Worm (Caenorhabditis elegans) whole organism, L2 larva: Measurements from ENCODE around the gene arrd-15.
A peak's percentile ranks its signal among the peaks of the same experiment; 100 is the strongest.

Experiments
- C34F6.9 ChIP-seq: fragments of 150-350 bp; optimal IDR thresholded peaks from 2 replicates; lab custom pipeline; 2014; ENCODE audit warnings: missing biosample characterization, missing genetic modification characterization
- R02D3.7 ChIP-seq: fragments of 150-350 bp; optimal IDR thresholded peaks from 2 replicates; lab custom pipeline; 2014; ENCODE audit warnings: missing biosample characterization, missing genetic modification characterization
- ZK546.5 ChIP-seq: sonication (generic microtip); optimal IDR thresholded peaks from 2 replicates; lab custom pipeline; 2017; ENCODE audit warnings: missing biosample characterization, missing genetic modification characterization
- aly-2 ChIP-seq: fragments of 150-350 bp; optimal IDR thresholded peaks from 2 replicates; lab custom pipeline; 2014; ENCODE audit warnings: missing biosample characterization, missing genetic modification characterization
- ama-1 ChIP-seq: fragments of 150-350 bp; optimal IDR thresholded peaks from 2 replicates; lab custom pipeline; 2018; ENCODE audit warnings: inconsistent platforms
- ceh-16 ChIP-seq: fragments of 150-350 bp; optimal IDR thresholded peaks from 2 replicates; lab custom pipeline; 2014; ENCODE audit warnings: missing biosample characterization, missing genetic modification characterization
- ceh-82 ChIP-seq: fragments of 150-350 bp; optimal IDR thresholded peaks from 2 replicates; lab custom pipeline; 2014; ENCODE audit warnings: missing biosample characterization, missing genetic modification characterization
- crh-2 ChIP-seq: sonication (generic microtip); optimal IDR thresholded peaks from 2 replicates; lab custom pipeline; 2017; ENCODE audit warnings: missing biosample characterization, missing genetic modification characterization
- dmd-4 ChIP-seq: sonication (generic microtip); optimal IDR thresholded peaks from 2 replicates; lab custom pipeline; 2017; ENCODE audit warnings: missing biosample characterization, missing genetic modification characterization
- egl-27 ChIP-seq: sonication (generic microtip); optimal IDR thresholded peaks from 3 replicates; lab custom pipeline; 2017; ENCODE audit warnings: missing biosample characterization, missing genetic modification reagents, missing genetic modification characterization
- elt-1 ChIP-seq: fragments of 150-350 bp; optimal IDR thresholded peaks from 2 replicates; lab custom pipeline; 2014; ENCODE audit warnings: missing biosample characterization, missing genetic modification characterization
- elt-3 ChIP-seq: sonication (generic microtip); optimal IDR thresholded peaks from 2 replicates; lab custom pipeline; 2017; ENCODE audit warnings: missing biosample characterization, missing genetic modification characterization
- fos-1 ChIP-seq: fragments of 150-350 bp; optimal IDR thresholded peaks from 2 replicates; lab custom pipeline; 2014; ENCODE audit warnings: missing biosample characterization, missing genetic modification characterization
- lin-11 ChIP-seq: fragments of 150-350 bp; sonication (generic microtip); optimal IDR thresholded peaks from 2 replicates; lab custom pipeline; 2014; ENCODE audit warnings: missing biosample characterization, missing genetic modification characterization, inconsistent platforms, mixed read lengths
- lin-13 ChIP-seq: fragments of 150-350 bp; optimal IDR thresholded peaks from 2 replicates; lab custom pipeline; 2014; ENCODE audit warnings: missing biosample characterization, missing genetic modification reagents, missing genetic modification characterization
- lin-39 ChIP-seq: fragments of 150-350 bp; optimal IDR thresholded peaks from 2 replicates; lab custom pipeline; 2014; ENCODE audit warnings: missing biosample characterization, missing genetic modification reagents, missing genetic modification characterization
- lsy-2 ChIP-seq, 2 experiments: fragments of 150-350 bp in 1 of 2; sonication (generic microtip) in 1 of 2; optimal IDR thresholded peaks; 2 replicates each; lab custom pipeline; 2014 to 2017; ENCODE audit warnings: missing biosample characterization in 2 of 2, missing genetic modification characterization in 2 of 2
- mab-5 ChIP-seq: fragments of 150-350 bp; optimal IDR thresholded peaks from 2 replicates; lab custom pipeline; 2014; ENCODE audit warnings: missing biosample characterization, missing genetic modification characterization
- mdl-1 ChIP-seq, 2 experiments: fragments of 150-350 bp in 1 of 2; sonication (generic microtip) in 1 of 2; optimal IDR thresholded peaks; 2 replicates each; lab custom pipeline; 2017; ENCODE audit warnings: missing biosample characterization in 2 of 2, missing genetic modification characterization in 2 of 2
- nhr-129 ChIP-seq: fragments of 150-350 bp; optimal IDR thresholded peaks from 2 replicates; lab custom pipeline; 2014; ENCODE audit warnings: missing biosample characterization, missing genetic modification characterization
- nhr-21 ChIP-seq: fragments of 150-350 bp; optimal IDR thresholded peaks from 2 replicates; lab custom pipeline; 2014; ENCODE audit warnings: missing biosample characterization, missing genetic modification characterization
- nhr-23 ChIP-seq: fragments of 150-350 bp; optimal IDR thresholded peaks from 2 replicates; lab custom pipeline; 2014; ENCODE audit warnings: missing biosample characterization, missing genetic modification reagents, missing genetic modification characterization
- nhr-237 ChIP-seq: fragments of 150-350 bp; optimal IDR thresholded peaks from 2 replicates; lab custom pipeline; 2014; ENCODE audit warnings: missing biosample characterization, missing genetic modification characterization
- nhr-25 ChIP-seq: fragments of 150-350 bp; sonication (generic microtip); optimal IDR thresholded peaks from 3 replicates; lab custom pipeline; 2014; ENCODE audit warnings: missing biosample characterization, missing genetic modification characterization
- nhr-6 ChIP-seq: fragments of 150-350 bp; optimal IDR thresholded peaks from 2 replicates; lab custom pipeline; 2014; ENCODE audit warnings: missing biosample characterization, missing genetic modification characterization
- nhr-77 ChIP-seq: fragments of 150-350 bp; optimal IDR thresholded peaks from 2 replicates; lab custom pipeline; 2014; ENCODE audit warnings: missing biosample characterization, missing genetic modification characterization
- peb-1 ChIP-seq: fragments of 150-350 bp; optimal IDR thresholded peaks from 2 replicates; lab custom pipeline; 2014; ENCODE audit warnings: missing biosample characterization, missing genetic modification characterization
- sma-9 ChIP-seq, 2 experiments: fragments of 150-350 bp in 1 of 2; sonication (generic microtip) in 1 of 2; optimal IDR thresholded peaks; 2 replicates each; lab custom pipeline; 2014 to 2016; ENCODE audit warnings: missing genetic modification characterization in 2 of 2, mild to moderate bottlenecking in 1 of 2, missing biosample characterization in 1 of 2, missing compliant biosample characterization in 1 of 2, missing genetic modification reagents in 1 of 2, moderate library complexity in 1 of 2
- snpc-4 ChIP-seq: fragments of 150-350 bp; optimal IDR thresholded peaks from 2 replicates; lab custom pipeline; 2014; ENCODE audit warnings: missing biosample characterization, missing genetic modification characterization
- unc-39 ChIP-seq: fragments of 150-350 bp; optimal IDR thresholded peaks from 2 replicates; lab custom pipeline; 2014; ENCODE audit warnings: missing biosample characterization, missing genetic modification characterization
- unc-55 ChIP-seq: fragments of 150-350 bp; sonication (generic microtip); optimal IDR thresholded peaks from 3 replicates; lab custom pipeline; 2014; ENCODE audit warnings: missing biosample characterization, missing genetic modification reagents, missing genetic modification characterization
- zag-1 ChIP-seq: fragments of 150-350 bp; optimal IDR thresholded peaks from 2 replicates; lab custom pipeline; 2014; ENCODE audit warnings: missing biosample characterization, missing genetic modification characterization
- ztf-1 ChIP-seq: fragments of 200-800 bp; sonication (Bioruptor generic); conservative IDR thresholded peaks from 2 replicates; pipeline ENCODE4 v1.3.6; 2022; ENCODE audit warnings: missing genetic modification characterization, missing compliant biosample characterization
- ztf-11 ChIP-seq: sonication (generic microtip); optimal IDR thresholded peaks from 2 replicates; lab custom pipeline; 2017; ENCODE audit warnings: missing biosample characterization, missing genetic modification characterization
- ztf-4 ChIP-seq: fragments of 150-350 bp; optimal IDR thresholded peaks from 2 replicates; lab custom pipeline; 2014; ENCODE audit warnings: missing biosample characterization, missing genetic modification characterization

arrd-15 gene

DNA sequence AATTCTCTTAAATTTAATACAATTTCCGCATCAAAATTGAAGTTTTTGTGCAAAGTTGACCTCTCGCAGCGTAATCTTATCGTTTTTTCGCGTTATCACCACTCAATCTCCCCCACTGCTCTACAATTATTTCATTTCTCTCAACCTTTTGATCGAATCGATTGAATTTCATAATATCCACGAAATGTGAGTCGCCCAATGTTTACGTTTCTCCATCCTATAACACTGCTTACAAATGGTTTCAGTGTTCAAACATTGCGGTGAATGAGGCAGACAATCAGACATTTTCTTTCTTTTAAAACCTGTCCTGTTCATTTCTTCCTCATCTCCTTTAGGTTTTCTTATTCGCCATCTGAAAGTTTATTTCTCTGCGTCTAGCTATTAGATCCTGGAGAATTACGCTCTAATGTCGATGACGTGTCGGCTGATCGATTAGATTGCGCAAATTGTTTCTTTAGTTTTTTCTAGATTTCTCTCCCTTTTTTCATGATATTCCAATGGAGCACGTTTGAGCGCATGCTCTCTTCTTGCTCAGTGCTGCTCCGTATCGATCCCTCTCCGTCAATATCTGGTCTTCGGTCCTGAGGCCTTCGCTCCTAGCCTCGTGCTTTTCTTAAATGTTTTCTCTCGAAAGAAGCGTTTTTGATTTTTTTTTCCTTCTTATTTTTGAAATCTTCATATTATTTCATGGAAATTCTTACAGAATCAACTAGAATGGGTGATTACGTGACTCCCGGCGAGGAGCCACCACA, 24.7 kb upstream of the arrd-15 start, which contains the start of gene unc-32:
Gene unc-32, plus strand, starts transcription at position 702 of the 752 bp plus-strand sequence.
- TF ChIP-seq crh-2 (peak; percentile 94), unc-39 (tag; lab: Kevin White, UChicago) (no peak), nhr-21 (tag; lab: Kevin White, UChicago) (no peak), C34F6.9 (tag; lab: Kevin White, UChicago) (peak; percentile 89), lin-11 (tag; lab: Kevin White, UChicago) (peak; percentile 66), lin-13 (GFP tag; lab: Kevin White, UChicago) (peak; percentile 52), nhr-129 (tag; lab: Kevin White, UChicago) (peak; percentile 62), unc-55 (GFP tag; lab: Kevin White, UChicago) (peak; percentile 70), zag-1 (tag; lab: Kevin White, UChicago) (peak; percentile 83), lin-39 (tag; lab: Kevin White, UChicago) (no peak), ztf-1 (no peak), nhr-6 (tag; lab: Kevin White, UChicago) (no peak), ZK546.5 (tag; lab: Kevin White, UChicago) (no peak), sma-9 (GFP tag; optimal IDR thresholded peaks at IDR 0.05; lab: Kevin White, UChicago) (peak; percentile 16), sma-9 (tag; optimal IDR thresholded peaks at IDR 0.05; lab: Kevin White, UChicago) (no peak), peb-1 (tag; lab: Kevin White, UChicago) (no peak), ceh-82 (tag; lab: Kevin White, UChicago) (no peak), nhr-23 (no peak), lsy-2 (tag; optimal IDR thresholded peaks at IDR 0.05; lab: Kevin White, UChicago) (peak; percentile 34 to 83), mdl-1 (tag; optimal IDR thresholded peaks at IDR 0.05; lab: Kevin White, UChicago) (peak in 1 of 2 experiments; percentile 69), mab-5 (tag; lab: Kevin White, UChicago) (no peak), dmd-4 (tag; lab: Kevin White, UChicago) (no peak), nhr-77 (no peak), egl-27 (tag; lab: Kevin White, UChicago) (peak; percentile 29), elt-1 (tag; lab: Kevin White, UChicago) (no peak), fos-1 (tag; lab: Kevin White, UChicago) (peak; percentile 6)

DNA sequence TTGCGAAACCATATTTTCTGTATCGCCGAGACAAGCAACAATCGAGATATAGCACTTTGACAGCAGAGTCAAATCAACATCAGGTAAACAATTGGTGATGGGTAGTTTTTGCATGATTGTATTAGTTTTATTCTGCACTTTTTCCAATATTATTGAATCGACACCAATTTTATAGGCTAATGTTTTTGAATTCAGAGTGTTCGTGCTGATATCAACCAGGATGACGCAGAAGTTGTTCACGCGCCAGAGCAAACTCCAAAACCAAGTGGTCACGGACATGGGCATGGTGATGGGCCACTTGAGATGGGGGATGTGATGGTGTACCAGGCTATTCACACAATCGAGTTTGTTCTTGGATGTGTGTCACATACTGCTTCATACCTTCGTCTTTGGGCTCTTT, 19.7 kb upstream of the arrd-15 start:
- TF ChIP-seq aly-2 (tag; lab: Kevin White, UChicago) (no peak), egl-27 (tag; lab: Kevin White, UChicago) (no peak), nhr-77 (no peak), lin-39 (tag; lab: Kevin White, UChicago) (no peak), ZK546.5 (tag; lab: Kevin White, UChicago) (no peak), nhr-23 (no peak), ztf-11 (no peak), snpc-4 (tag; lab: Kevin White, UChicago) (no peak), nhr-21 (tag; lab: Kevin White, UChicago) (no peak), crh-2 (no peak), peb-1 (tag; lab: Kevin White, UChicago) (no peak), nhr-6 (tag; lab: Kevin White, UChicago) (no peak), zag-1 (tag; lab: Kevin White, UChicago) (no peak), ztf-4 (no peak), R02D3.7 (tag; lab: Kevin White, UChicago) (no peak), elt-3 (no peak), mdl-1 (tag; optimal IDR thresholded peaks at IDR 0.05; lab: Kevin White, UChicago) (no peak)

DNA sequence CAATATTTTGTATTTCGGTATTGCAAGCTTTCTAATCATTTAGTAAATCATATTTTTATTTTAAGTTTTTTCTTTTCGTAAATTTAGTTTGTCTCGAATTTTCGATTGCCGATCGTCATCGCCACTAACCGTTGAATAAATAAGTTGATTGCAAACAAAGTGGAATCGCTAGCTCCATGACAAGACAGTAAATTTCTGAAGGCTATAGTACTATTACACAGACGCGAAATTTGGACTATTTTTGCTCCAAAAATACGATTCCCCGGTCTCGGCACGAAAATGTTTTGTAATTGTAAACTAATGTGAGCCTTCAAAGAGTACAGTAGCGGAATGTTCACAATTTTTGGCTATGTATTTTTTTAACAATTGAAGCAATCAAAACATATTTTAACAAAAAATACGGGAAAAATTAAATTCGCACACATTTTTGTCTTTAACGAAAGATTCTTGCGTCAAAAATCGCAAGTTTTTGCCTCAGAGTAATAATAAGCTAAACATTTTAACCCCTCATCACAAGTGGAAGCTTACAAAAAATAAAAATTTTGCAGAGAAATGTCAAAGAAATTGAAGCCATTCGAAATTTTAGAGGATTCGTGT, 18.1 kb upstream of the arrd-15 start, which contains the start of gene tpk-1:
Gene tpk-1, plus strand, starts transcription at position 547 of the 597 bp plus-strand sequence.
- TF ChIP-seq mab-5 (tag; lab: Kevin White, UChicago) = no peak
- TF ChIP-seq nhr-237 (tag; lab: Kevin White, UChicago) = no peak
- TF ChIP-seq lsy-2 (tag; optimal IDR thresholded peaks at IDR 0.05; lab: Kevin White, UChicago) = peak in 1 of 2 experiments; percentile 24
- no peak for TF ChIP-seq nhr-25
- TF ChIP-seq sma-9 (GFP tag; optimal IDR thresholded peaks at IDR 0.05; lab: Kevin White, UChicago) = no peak
- no peak for TF ChIP-seq sma-9 (tag; optimal IDR thresholded peaks at IDR 0.05; lab: Kevin White, UChicago)

DNA sequence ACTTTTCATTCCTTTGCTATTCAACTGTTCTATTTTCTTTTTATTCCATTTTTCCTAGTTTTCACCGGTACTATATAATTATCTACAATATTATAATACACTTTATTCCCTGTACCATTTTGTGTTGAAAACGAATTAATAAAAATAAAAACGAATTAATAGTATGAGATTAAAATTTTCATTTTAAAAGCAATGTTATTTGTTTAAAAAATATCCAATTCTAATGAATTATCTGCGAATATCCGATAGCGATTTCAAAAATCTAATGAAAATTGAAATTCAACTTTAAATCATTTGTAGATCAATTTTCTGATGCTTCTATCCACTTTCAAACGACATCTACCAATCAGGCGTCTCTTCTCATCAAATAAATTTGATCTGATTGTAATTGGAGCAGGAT, 16.4 kb upstream of the arrd-15 start, which contains the start of gene trxr-2:
Gene trxr-2, plus strand, starts transcription at position 301 of the 400 bp plus-strand sequence.
- TF ChIP-seq peb-1 (tag; lab: Kevin White, UChicago) (no peak), ztf-1 (no peak), nhr-129 (tag; lab: Kevin White, UChicago) (no peak), lin-11 (tag; lab: Kevin White, UChicago) (no peak), nhr-6 (tag; lab: Kevin White, UChicago) (no peak), ceh-16 (tag; lab: Kevin White, UChicago) (no peak), C34F6.9 (tag; lab: Kevin White, UChicago) (no peak), R02D3.7 (tag; lab: Kevin White, UChicago) (no peak), elt-3 (no peak), nhr-23 (no peak), ztf-4 (no peak), ama-1 (lab: Kevin White, UChicago) (no peak)
